Fruit fly (Drosophila melanogaster) whole organism, wandering third instar larva: ENCODE results near the gene TwdlS.

ENCODE experiments used
- CrebA ChIP-seq: fragments of 200-800 bp; sonication (Bioruptor generic); optimal IDR thresholded peaks from 2 replicates; lab custom pipeline; 2016; ENCODE audit warnings: missing biosample characterization, mild to moderate bottlenecking, missing genetic modification characterization, borderline replicate concordance
- Dfd ChIP-seq: fragments of >200 bp; optimal IDR thresholded peaks from 2 replicates; lab custom pipeline; 2017; ENCODE audit warnings: missing biosample characterization, missing genetic modification characterization
- Hnf4 ChIP-seq: fragments of 200-800 bp; sonication (Bioruptor generic); optimal IDR thresholded peaks from 2 replicates; lab custom pipeline; 2016; ENCODE audit warnings: missing biosample characterization, mild to moderate bottlenecking, missing genetic modification characterization
- Jra ChIP-seq: sonication (Bioruptor generic); optimal IDR thresholded peaks from 2 replicates; lab custom pipeline; 2016; ENCODE audit warnings: missing biosample characterization, missing genetic modification characterization
- Myc ChIP-seq: fragments of >200 bp; optimal IDR thresholded peaks from 2 replicates; lab custom pipeline; 2017
- N ChIP-seq: fragments of >200 bp; optimal IDR thresholded peaks from 2 replicates; lab custom pipeline; 2018; ENCODE audit warnings: missing biosample characterization, missing external identifiers, missing genetic modification characterization
- brk ChIP-seq: fragments of 200-800 bp; sonication (Bioruptor generic); optimal IDR thresholded peaks from 2 replicates; lab custom pipeline; 2016; ENCODE audit warnings: missing biosample characterization, mild to moderate bottlenecking, missing genetic modification characterization
- pan ChIP-seq: fragments of >200 bp; optimal IDR thresholded peaks from 2 replicates; lab custom pipeline; 2017

DNA sequence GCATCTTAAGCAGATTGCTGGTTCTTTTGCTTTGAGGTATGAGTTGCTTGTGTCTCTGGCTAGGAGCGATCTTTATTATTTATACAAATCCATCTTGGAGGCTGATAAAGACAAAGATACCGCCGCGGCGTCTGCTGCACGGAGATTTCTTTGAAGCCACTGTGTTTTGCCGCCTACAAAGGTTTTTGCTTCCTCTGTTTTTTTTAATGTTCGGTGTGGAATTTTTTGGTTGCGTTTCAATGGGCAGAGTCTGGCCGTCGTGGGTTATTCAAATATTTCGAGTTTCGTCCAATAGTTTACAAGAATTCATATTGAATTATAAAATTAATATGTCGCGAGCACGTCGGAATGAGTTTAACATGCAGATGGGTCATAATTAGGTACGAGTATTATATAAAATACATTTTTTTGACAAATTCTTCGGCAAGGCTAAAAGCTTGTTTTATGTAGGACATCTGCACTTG is 13.0 kb upstream of the TwdlS start, which contains the start of gene TwdlB:
- TF ChIP-seq brk (GFP tag; lab: Kevin White, UChicago) (no peak), Dfd (no peak), pan (lab: Kevin White, UChicago) (no peak), Jra (no peak), Myc (lab: Kevin White, UChicago) (no peak), Hnf4 (GFP tag; lab: Kevin White, UChicago) (no peak), CrebA (GFP tag; lab: Kevin White, UChicago) (no peak), N (GFP tag; lab: Kevin White, UChicago) (no peak)
